Worm (Caenorhabditis elegans) whole organism, dauer: ENCODE results near the gene orc-2.

ENCODE experiments used
- unc-62 ChIP-seq: sonication (generic microtip); optimal IDR thresholded peaks from 2 replicates; lab custom pipeline; 2017; ENCODE audit warnings: missing biosample characterization, missing genetic modification reagents, missing genetic modification characterization

The orc-2 gene

ce11 chrII:10873631-10874030, at the start of gene orc-2:
orc-2 (plus strand) TSS chrII:10873931.
- TF ChIP-seq unc-62 (GFP tag; lab: Kevin White, UChicago) = no peak

ce11 chrII:10824046-10824445, 49.7 kb upstream of the orc-2 start, which contains the start of the genes R06F6.12 and mix-1:
R06F6.12 (minus strand) TSS chrII:10824081.
mix-1 (plus strand) TSS chrII:10824246.
- no peak for TF ChIP-seq unc-62 (GFP tag; lab: Kevin White, UChicago)

- TF ChIP-seq unc-62 (GFP tag; lab: Kevin White, UChicago) = no peak
Observed at ce11 chrII:10829081-10829480, 44.6 kb upstream of the orc-2 start, which contains the start of gene VM106R.1. VM106R.1 (minus strand) TSS chrII:10829181.

- no peak for TF ChIP-seq unc-62 (GFP tag; lab: Kevin White, UChicago)
Observed at ce11 chrII:10829572-10829971, 44.2 kb upstream of the orc-2 start.

- TF ChIP-seq unc-62 (GFP tag; lab: Kevin White, UChicago) = no peak
Observed at ce11 chrII:10834717-10835116, 39.0 kb upstream of the orc-2 start.

- TF ChIP-seq unc-62 (GFP tag; lab: Kevin White, UChicago) = no peak
Observed at ce11 chrII:10838550-10838949, 35.2 kb upstream of the orc-2 start.

- TF ChIP-seq unc-62 (GFP tag; lab: Kevin White, UChicago) = no peak
Observed at ce11 chrII:10840067-10840466, 33.7 kb upstream of the orc-2 start.

ce11 chrII:10843527-10843926, 30.2 kb upstream of the orc-2 start, which contains the start of gene M106.8:
M106.8 (minus strand) TSS chrII:10843627.
- TF ChIP-seq unc-62 (GFP tag; lab: Kevin White, UChicago) = no peak

- no peak for TF ChIP-seq unc-62 (GFP tag; lab: Kevin White, UChicago)
Observed at ce11 chrII:10847057-10847456, 26.7 kb upstream of the orc-2 start.

ce11 chrII:10849903-10850302, 23.8 kb upstream of the orc-2 start, which contains the start of gene M106.2:
M106.2 (minus strand) TSS chrII:10850003.
- TF ChIP-seq unc-62 (GFP tag; lab: Kevin White, UChicago) = no peak

ce11 chrII:10851110-10851509, 22.6 kb upstream of the orc-2 start:
- no peak for TF ChIP-seq unc-62 (GFP tag; lab: Kevin White, UChicago)

ce11 chrII:10852880-10853279, 20.9 kb upstream of the orc-2 start:
- TF ChIP-seq unc-62 (GFP tag; lab: Kevin White, UChicago) = no peak

- TF ChIP-seq unc-62 (GFP tag; lab: Kevin White, UChicago) = no peak
Observed at ce11 chrII:10857077-10857476, 16.7 kb upstream of the orc-2 start, which contains the start of gene M106.7. M106.7 (minus strand) TSS chrII:10857177.

ce11 chrII:10859359-10859758, 14.4 kb upstream of the orc-2 start:
- TF ChIP-seq unc-62 (GFP tag; lab: Kevin White, UChicago) = no peak

ce11 chrII:10860840-10861239, 12.9 kb upstream of the orc-2 start, which contains the start of gene M106.3:
M106.3 (minus strand) TSS chrII:10860909.
- TF ChIP-seq unc-62 (GFP tag; lab: Kevin White, UChicago) = no peak

ce11 chrII:10861305-10861704, 12.4 kb upstream of the orc-2 start:
- no peak for TF ChIP-seq unc-62 (GFP tag; lab: Kevin White, UChicago)

ce11 chrII:10861723-10862486, 11.8 kb upstream of the orc-2 start:
- TF ChIP-seq unc-62 (GFP tag; lab: Kevin White, UChicago) = no peak
